Worm (Caenorhabditis elegans) whole organism, young adult: ENCODE data around the gene clh-4.

Experiments used
- D2030.7 ChIP-seq: fragments of 200-800 bp; sonication (Bioruptor generic); IDR thresholded peaks from 2 replicates; pipeline ENCODE4 v1.3.6; 2022; ENCODE audit warnings: missing genetic modification reagents, missing genetic modification characterization, missing compliant biosample characterization
- F10E7.11 ChIP-seq: sonication (generic microtip); optimal IDR thresholded peaks from 2 replicates; lab custom pipeline; 2017; ENCODE audit warnings: mild to moderate bottlenecking, missing genetic modification characterization, moderate library complexity, missing compliant biosample characterization
- F33H1.4 ChIP-seq: fragments of 200-800 bp; sonication (Bioruptor generic); IDR thresholded peaks from 2 replicates; pipeline ENCODE4 v1.3.6; 2022; ENCODE audit warnings: missing genetic modification reagents, missing genetic modification characterization, missing compliant biosample characterization
- F37B4.10 ChIP-seq: fragments of 200-800 bp; sonication (Bioruptor generic); IDR thresholded peaks from 2 replicates; pipeline ENCODE4 v1.3.6; 2022; ENCODE audit warnings: missing genetic modification characterization, missing compliant biosample characterization
- F39B2.1 ChIP-seq: fragments of 200-800 bp; sonication (Bioruptor generic); IDR thresholded peaks from 2 replicates; pipeline ENCODE4 v1.3.6; 2022; ENCODE audit warnings: missing genetic modification reagents, missing genetic modification characterization, missing compliant biosample characterization
- F55B11.4 ChIP-seq: sonication (generic microtip); optimal IDR thresholded peaks from 2 replicates; lab custom pipeline; 2016; ENCODE audit warnings: missing compliant biosample characterization, missing genetic modification characterization, borderline replicate concordance; ENCODE audit not compliant: insufficient read depth
- K11D2.4 ChIP-seq: fragments of 200-800 bp; sonication (Bioruptor generic); IDR thresholded peaks from 2 replicates; pipeline ENCODE4 v1.3.6; 2022; ENCODE audit warnings: missing genetic modification reagents, missing genetic modification characterization, missing compliant biosample characterization
- K12H6.12 ChIP-seq: fragments of 200-800 bp; sonication (Bioruptor generic); optimal IDR thresholded peaks from 2 replicates; lab custom pipeline; 2018; ENCODE audit warnings: mild to moderate bottlenecking, missing genetic modification characterization, missing compliant biosample characterization
- Y56A3A.18 ChIP-seq: fragments of 200-800 bp; sonication (Bioruptor generic); IDR thresholded peaks from 2 replicates; pipeline ENCODE4 v1.3.6; 2022; ENCODE audit warnings: missing genetic modification reagents, missing genetic modification characterization, missing compliant biosample characterization
- ZK185.1 ChIP-seq: sonication (generic microtip); optimal IDR thresholded peaks from 2 replicates; lab custom pipeline; 2016; ENCODE audit warnings: mild to moderate bottlenecking, missing genetic modification characterization, missing compliant biosample characterization; ENCODE audit not compliant: poor library complexity, severe bottlenecking
- akir-1 ChIP-seq: fragments of 200-800 bp; sonication (Bioruptor generic); optimal IDR thresholded peaks from 2 replicates; lab custom pipeline; 2018; ENCODE audit warnings: mild to moderate bottlenecking, missing genetic modification characterization, moderate library complexity, missing compliant biosample characterization
- ama-1 ChIP-seq, 3 experiments: fragments of 150-350 bp in 1 of 3; sonication (generic microtip) in 2 of 3; optimal IDR thresholded peaks; 2 replicates each; lab custom pipeline; 2014 to 2018; ENCODE audit warnings: missing biosample characterization in 2 of 3, missing genetic modification characterization in 2 of 3, missing genetic modification reagents in 2 of 3
- atf-7 ChIP-seq: sonication (generic microtip); optimal IDR thresholded peaks from 2 replicates; lab custom pipeline; 2017; ENCODE audit warnings: mild to moderate bottlenecking, missing genetic modification characterization, missing compliant biosample characterization
- athp-1 ChIP-seq: sonication (generic microtip); optimal IDR thresholded peaks from 2 replicates; lab custom pipeline; 2017; ENCODE audit warnings: mild to moderate bottlenecking, missing genetic modification characterization, missing compliant biosample characterization
- attf-5 ChIP-seq: fragments of 200-800 bp; sonication (Bioruptor generic); optimal IDR thresholded peaks from 2 replicates; lab custom pipeline; 2018; ENCODE audit warnings: mild to moderate bottlenecking, missing genetic modification characterization, missing compliant biosample characterization
- cebp-2 ChIP-seq: fragments of 200-800 bp; sonication (Bioruptor generic); IDR thresholded peaks from 2 replicates; pipeline ENCODE4 v1.3.6; 2022; ENCODE audit warnings: missing genetic modification characterization, missing compliant biosample characterization
- ceh-27 ChIP-seq: fragments of 200-800 bp; sonication (Bioruptor generic); optimal IDR thresholded peaks from 2 replicates; lab custom pipeline; 2018; ENCODE audit warnings: mild to moderate bottlenecking, missing genetic modification characterization, moderate library complexity, missing compliant biosample characterization
- ceh-40 ChIP-seq: fragments of 200-800 bp; sonication (Bioruptor generic); IDR thresholded peaks from 2 replicates; pipeline ENCODE4 v1.3.6; 2022; ENCODE audit warnings: missing genetic modification characterization, missing compliant biosample characterization
- ceh-91 ChIP-seq: fragments of 200-800 bp; sonication (Bioruptor generic); IDR thresholded peaks from 2 replicates; pipeline ENCODE4 v1.3.6; 2022; ENCODE audit warnings: missing genetic modification reagents, missing genetic modification characterization, missing compliant biosample characterization
- die-1 ChIP-seq: sonication (generic microtip); optimal IDR thresholded peaks from 2 replicates; lab custom pipeline; 2016; ENCODE audit warnings: missing genotype, mild to moderate bottlenecking, missing genetic modification characterization, missing compliant biosample characterization
- dox-1 ChIP-seq: fragments of 200-800 bp; sonication (Bioruptor generic); IDR thresholded peaks from 2 replicates; pipeline ENCODE4 v1.3.6; 2022; ENCODE audit warnings: missing genetic modification reagents, missing genetic modification characterization, missing compliant biosample characterization
- dpl-1 ChIP-seq: fragments of 150-350 bp; optimal IDR thresholded peaks from 2 replicates; lab custom pipeline; 2014; ENCODE audit warnings: missing biosample characterization, missing genetic modification reagents, missing genetic modification characterization
- egl-44 ChIP-seq: fragments of 200-800 bp; sonication (Bioruptor generic); IDR thresholded peaks from 2 replicates; pipeline ENCODE4 v1.3.6; 2022; ENCODE audit warnings: missing genetic modification reagents, missing genetic modification characterization, missing compliant biosample characterization
- gei-17 ChIP-seq: fragments of 200-800 bp; sonication (Bioruptor generic); optimal IDR thresholded peaks from 2 replicates; lab custom pipeline; 2018; ENCODE audit warnings: mild to moderate bottlenecking, missing genetic modification characterization, missing compliant biosample characterization
- hlh-12 ChIP-seq: sonication (generic microtip); optimal IDR thresholded peaks from 2 replicates; lab custom pipeline; 2016; ENCODE audit warnings: missing genetic modification characterization, missing compliant biosample characterization
- hrde-1 ChIP-seq: sonication (generic microtip); optimal IDR thresholded peaks from 2 replicates; lab custom pipeline; 2016; ENCODE audit warnings: missing genetic modification characterization, mild to moderate bottlenecking, missing compliant biosample characterization, moderate library complexity, missing genotype, missing genetic modification reagents, borderline replicate concordance
- lin-35 ChIP-seq, 3 experiments: fragments of 150-350 bp in 2 of 3; sonication (generic microtip) in 1 of 3; optimal IDR thresholded peaks; 2 replicates each; lab custom pipeline; 2014 to 2018; ENCODE audit warnings: missing biosample characterization in 3 of 3, missing genetic modification characterization in 3 of 3, missing genetic modification reagents in 3 of 3
- lin-54 ChIP-seq: fragments of 200-800 bp; sonication (Bioruptor generic); optimal IDR thresholded peaks from 2 replicates; lab custom pipeline; 2018; ENCODE audit warnings: mild to moderate bottlenecking, missing genetic modification characterization, missing compliant biosample characterization
- lsl-1 ChIP-seq: fragments of 200-800 bp; sonication (Bioruptor generic); optimal IDR thresholded peaks from 2 replicates; lab custom pipeline; 2018; ENCODE audit warnings: mild to moderate bottlenecking, missing genetic modification characterization, moderate library complexity, missing compliant biosample characterization
- madf-8 ChIP-seq: fragments of 200-800 bp; sonication (Bioruptor generic); conservative IDR thresholded peaks from 2 replicates; pipeline ENCODE4 v1.3.6; 2022; ENCODE audit warnings: missing genetic modification reagents, missing genetic modification characterization, missing compliant biosample characterization
- nfya-1 ChIP-seq: sonication (generic microtip); optimal IDR thresholded peaks from 2 replicates; lab custom pipeline; 2017; ENCODE audit warnings: antibody characterized with exemption, missing compliant biosample characterization, missing genetic modification characterization, borderline replicate concordance; ENCODE audit not compliant: insufficient read depth
- nfya-2 ChIP-seq: fragments of 200-800 bp; sonication (Bioruptor generic); IDR thresholded peaks from 2 replicates; pipeline ENCODE4 v1.3.6; 2022; ENCODE audit warnings: missing genetic modification reagents, missing genetic modification characterization, missing compliant biosample characterization
- nfyb-1 ChIP-seq: fragments of 200-800 bp; sonication (Bioruptor generic); IDR thresholded peaks from 2 replicates; pipeline ENCODE4 v1.3.6; 2022; ENCODE audit warnings: missing genetic modification reagents, missing genetic modification characterization, missing compliant biosample characterization
- nhr-120 ChIP-seq: fragments of 200-800 bp; sonication (Bioruptor generic); IDR thresholded peaks from 2 replicates; pipeline ENCODE4 v1.3.6; 2022; ENCODE audit warnings: missing genetic modification characterization, missing compliant biosample characterization
- nhr-80 ChIP-seq: sonication (generic microtip); optimal IDR thresholded peaks from 2 replicates; lab custom pipeline; 2016; ENCODE audit warnings: missing genetic modification characterization, missing compliant biosample characterization
- repo-1 ChIP-seq: sonication (generic microtip); optimal IDR thresholded peaks from 2 replicates; lab custom pipeline; 2017; ENCODE audit warnings: mild to moderate bottlenecking, missing genetic modification characterization, missing compliant biosample characterization
- sdz-38 ChIP-seq: sonication (generic microtip); optimal IDR thresholded peaks from 2 replicates; lab custom pipeline; 2016; ENCODE audit warnings: missing genotype, missing genetic modification characterization, missing compliant biosample characterization
- snpc-1.1 ChIP-seq: sonication (generic microtip); optimal IDR thresholded peaks from 2 replicates; lab custom pipeline; 2017; ENCODE audit warnings: missing genetic modification characterization, mild to moderate bottlenecking, missing compliant biosample characterization, antibody characterized with exemption, moderate library complexity, missing genotype, missing genetic modification reagents; ENCODE audit not compliant: insufficient read depth
- tbp1 ChIP-seq: fragments of 200-800 bp; sonication (Bioruptor generic); optimal IDR thresholded peaks from 2 replicates; lab custom pipeline; 2018; ENCODE audit warnings: mild to moderate bottlenecking, missing genetic modification characterization, missing compliant biosample characterization
- unc-130 ChIP-seq: sonication (generic microtip); optimal IDR thresholded peaks from 2 replicates; lab custom pipeline; 2016; ENCODE audit warnings: missing genetic modification reagents, missing genetic modification characterization, missing compliant biosample characterization
- unc-62 ChIP-seq: fragments of 150-350 bp; optimal IDR thresholded peaks from 2 replicates; lab custom pipeline; 2014; ENCODE audit warnings: missing biosample characterization, missing genetic modification reagents, missing genetic modification characterization
- zfh-2 ChIP-seq: fragments of 200-800 bp; sonication (Bioruptor generic); conservative IDR thresholded peaks from 2 replicates; pipeline ENCODE4 v1.3.6; 2022; ENCODE audit warnings: missing genetic modification reagents, missing genetic modification characterization, missing compliant biosample characterization
- ztf-22 ChIP-seq: fragments of 200-800 bp; sonication (Bioruptor generic); optimal IDR thresholded peaks from 2 replicates; lab custom pipeline; 2018; ENCODE audit warnings: mild to moderate bottlenecking, missing genetic modification characterization, moderate library complexity, missing compliant biosample characterization

The clh-4 gene

ce11 chrX:4142648-4143259 lies 42.4 kb upstream of the clh-4 start (continued):
- TF ChIP-seq snpc-1.1 (tag; lab: Kevin White, UChicago), result no peak
- peak; percentile 13 for TF ChIP-seq unc-62
- TF ChIP-seq athp-1 (tag; lab: Kevin White, UChicago), result no peak
- no peak for TF ChIP-seq F55B11.4 (tag; lab: Kevin White, UChicago)
- TF ChIP-seq dpl-1 (GFP tag; lab: Kevin White, UChicago), result no peak
- TF ChIP-seq atf-7 (tag; lab: Kevin White, UChicago), result no peak
- TF ChIP-seq unc-130 (GFP tag; lab: Kevin White, UChicago), result no peak
- no peak for TF ChIP-seq D2030.7 (GFP tag; lab: Robert Waterston, UW)
- TF ChIP-seq lin-35 (GFP tag; optimal IDR thresholded peaks at IDR 0.05; lab: Kevin White, UChicago), result peak in 1 of 3 experiments; percentile 22
- no peak for TF ChIP-seq nfya-2 (GFP tag; lab: Robert Waterston, UW)
- TF ChIP-seq lsl-1 (GFP tag; lab: Kevin White, UChicago), result no peak
- peak; percentile 48 for TF ChIP-seq nhr-80 (tag; lab: Kevin White, UChicago)
- peak; percentile 19 for TF ChIP-seq ama-1 (optimal IDR thresholded peaks at IDR 0.05; lab: Kevin White, UChicago)
- no peak for TF ChIP-seq ama-1 (GFP tag; optimal IDR thresholded peaks at IDR 0.05; lab: Kevin White, UChicago)
- TF ChIP-seq F33H1.4 (GFP tag; lab: Robert Waterston, UW), result no peak
- TF ChIP-seq lin-54 (GFP tag; lab: Kevin White, UChicago), result no peak
- no peak for TF ChIP-seq hrde-1 (tag; lab: Kevin White, UChicago)
- TF ChIP-seq F39B2.1 (GFP tag; lab: Robert Waterston, UW), result no peak
- no peak for TF ChIP-seq F37B4.10 (GFP tag; lab: Robert Waterston, UW)
- no peak for TF ChIP-seq dox-1 (GFP tag; lab: Robert Waterston, UW)
- TF ChIP-seq K11D2.4, result peak; percentile 65
- TF ChIP-seq die-1 (tag; lab: Kevin White, UChicago), result no peak
- no peak for TF ChIP-seq ceh-40 (GFP tag; lab: Robert Waterston, UW)
- no peak for TF ChIP-seq ztf-22 (GFP tag; lab: Kevin White, UChicago)
- TF ChIP-seq madf-8 (GFP tag; lab: Robert Waterston, UW), result no peak
- TF ChIP-seq attf-5 (GFP tag; lab: Kevin White, UChicago), result no peak
- TF ChIP-seq K12H6.12 (tag; lab: Kevin White, UChicago), result peak; percentile 14
- TF ChIP-seq repo-1 (tag; lab: Kevin White, UChicago), result no peak
- no peak for TF ChIP-seq sdz-38 (tag; lab: Kevin White, UChicago)
- no peak for TF ChIP-seq hlh-12 (tag; lab: Kevin White, UChicago)
- no peak for TF ChIP-seq nhr-120
- TF ChIP-seq nfya-1 (tag; lab: Kevin White, UChicago), result no peak
- TF ChIP-seq F10E7.11, result no peak
- no peak for TF ChIP-seq akir-1 (GFP tag; lab: Kevin White, UChicago)
- TF ChIP-seq ceh-91 (GFP tag; lab: Robert Waterston, UW), result no peak
- TF ChIP-seq zfh-2 (GFP tag; lab: Robert Waterston, UW), result no peak
- TF ChIP-seq nfyb-1 (GFP tag; lab: Robert Waterston, UW), result no peak
- TF ChIP-seq tbp1 (GFP tag; lab: Kevin White, UChicago), result no peak
- TF ChIP-seq gei-17 (GFP tag; lab: Kevin White, UChicago), result no peak
- no peak for TF ChIP-seq ceh-27 (GFP tag; lab: Kevin White, UChicago)
- no peak for TF ChIP-seq cebp-2 (GFP tag; lab: Robert Waterston, UW)
- no peak for TF ChIP-seq egl-44 (GFP tag; lab: Robert Waterston, UW)
- peak; percentile 16 for TF ChIP-seq ZK185.1
- no peak for TF ChIP-seq Y56A3A.18 (GFP tag; lab: Robert Waterston, UW)
